Fruit fly (Drosophila melanogaster) whole organism, embryonic: ENCODE results near the gene se.

Source experiments
- Adf1 ChIP-seq: fragments of 200-800 bp; sonication (Bioruptor generic); IDR thresholded peaks from 2 replicates; pipeline ENCODE4 v1.3.6; 2022; ENCODE audit warnings: missing biosample characterization, missing genetic modification characterization
- B-H2 ChIP-seq: fragments of 200-800 bp; sonication (Bioruptor generic); optimal IDR thresholded peaks from 2 replicates; lab custom pipeline; 2018; ENCODE audit warnings: missing biosample characterization, mild to moderate bottlenecking, missing genetic modification characterization
- CG10979 ChIP-seq: fragments of 200-800 bp; sonication (Bioruptor generic); optimal IDR thresholded peaks from 2 replicates; lab custom pipeline; 2018; ENCODE audit warnings: missing biosample characterization, mild to moderate bottlenecking, missing genetic modification characterization, moderate library complexity
- CG12104 ChIP-seq: fragments of 200-800 bp; sonication (Bioruptor generic); optimal IDR thresholded peaks from 3 replicates; lab custom pipeline; 2016; ENCODE audit warnings: missing biosample characterization, missing genetic modification characterization
- CG13894 ChIP-seq: fragments of 200-800 bp; sonication (Bioruptor generic); optimal IDR thresholded peaks from 3 replicates; lab custom pipeline; 2018; ENCODE audit warnings: missing biosample characterization, mild to moderate bottlenecking, missing genetic modification characterization, moderate library complexity
- CG18599 ChIP-seq: fragments of 200-800 bp; sonication (Bioruptor generic); optimal IDR thresholded peaks from 3 replicates; lab custom pipeline; 2017; ENCODE audit warnings: missing biosample characterization, missing genetic modification characterization, mild to moderate bottlenecking, moderate library complexity, missing genetic modification reagents
- CG31224 ChIP-seq: fragments of 200-800 bp; sonication (Bioruptor generic); IDR thresholded peaks from 2 replicates; pipeline ENCODE4 v1.3.6; 2022; ENCODE audit warnings: missing biosample characterization, missing genetic modification characterization
- CG32767 ChIP-seq: fragments of 200-800 bp; sonication (Bioruptor generic); IDR thresholded peaks from 2 replicates; pipeline ENCODE4 v1.3.6; 2022; ENCODE audit warnings: missing biosample characterization, missing genetic modification characterization
- CG4820 ChIP-seq: fragments of 200-800 bp; sonication (Bioruptor generic); optimal IDR thresholded peaks from 3 replicates; lab custom pipeline; 2016; ENCODE audit warnings: missing biosample characterization, missing genetic modification characterization
- CG5180 ChIP-seq: fragments of 200-800 bp; sonication (Bioruptor generic); optimal IDR thresholded peaks from 3 replicates; lab custom pipeline; 2017; ENCODE audit warnings: missing biosample characterization, missing genetic modification characterization, mild to moderate bottlenecking, moderate library complexity, missing genetic modification reagents
- CG8359 ChIP-seq: fragments of 200-800 bp; sonication (Bioruptor generic); optimal IDR thresholded peaks from 2 replicates; lab custom pipeline; 2017; ENCODE audit warnings: missing biosample characterization, mild to moderate bottlenecking, missing genetic modification characterization, borderline replicate concordance
- Fer1 ChIP-seq: fragments of 200-800 bp; sonication (Bioruptor generic); optimal IDR thresholded peaks from 2 replicates; lab custom pipeline; 2017; ENCODE audit warnings: missing biosample characterization, mild to moderate bottlenecking, missing genetic modification characterization
- HHEX ChIP-seq: fragments of 200-800 bp; sonication (Bioruptor generic); optimal IDR thresholded peaks from 3 replicates; lab custom pipeline; 2017; ENCODE audit warnings: missing biosample characterization, mild to moderate bottlenecking, missing genetic modification characterization, missing genetic modification reagents
- HmgZ ChIP-seq: fragments of 200-800 bp; sonication (Bioruptor generic); optimal IDR thresholded peaks from 2 replicates; lab custom pipeline; 2018; ENCODE audit warnings: missing biosample characterization, mild to moderate bottlenecking, missing genetic modification characterization
- MBD-R2 ChIP-seq: fragments of 200-800 bp; sonication (Bioruptor generic); IDR thresholded peaks from 2 replicates; pipeline ENCODE4 v1.3.6; 2022; ENCODE audit warnings: missing biosample characterization, missing genetic modification characterization
- Max ChIP-seq: fragments of 200-800 bp; sonication (Bioruptor generic); optimal IDR thresholded peaks from 2 replicates; lab custom pipeline; 2016; ENCODE audit warnings: missing biosample characterization, mild to moderate bottlenecking, missing genetic modification characterization
- Oaz ChIP-seq: fragments of 200-800 bp; sonication (Bioruptor generic); IDR thresholded peaks from 2 replicates; pipeline ENCODE4 v1.3.6; 2022; ENCODE audit warnings: missing biosample characterization, missing genetic modification characterization
- Optix ChIP-seq: fragments of 200-800 bp; sonication (Bioruptor generic); IDR thresholded peaks from 3 replicates; pipeline ENCODE4 v1.3.6; 2022; ENCODE audit warnings: missing biosample characterization, missing genetic modification characterization
- ase ChIP-seq: fragments of 200-800 bp; sonication (Bioruptor generic); IDR thresholded peaks from 3 replicates; pipeline ENCODE4 v1.3.6; 2022; ENCODE audit warnings: missing biosample characterization, missing genetic modification characterization
- ash1 ChIP-seq: fragments of 200-800 bp; sonication (Bioruptor generic); optimal IDR thresholded peaks from 2 replicates; lab custom pipeline; 2018; ENCODE audit warnings: missing biosample characterization, mild to moderate bottlenecking, missing genetic modification characterization
- cato ChIP-seq: fragments of 200-800 bp; sonication (Bioruptor generic); optimal IDR thresholded peaks from 2 replicates; lab custom pipeline; 2016; ENCODE audit warnings: missing biosample characterization, missing genetic modification characterization, borderline replicate concordance
- crc ChIP-seq: fragments of 200-800 bp; sonication (Bioruptor generic); optimal IDR thresholded peaks from 2 replicates; lab custom pipeline; 2016; ENCODE audit warnings: missing biosample characterization, missing genetic modification characterization
- disco-r ChIP-seq: fragments of 200-800 bp; sonication (Bioruptor generic); optimal IDR thresholded peaks from 2 replicates; lab custom pipeline; 2016; ENCODE audit warnings: missing biosample characterization, missing genetic modification characterization
- fd3F ChIP-seq: fragments of 200-800 bp; sonication (Bioruptor generic); optimal IDR thresholded peaks from 2 replicates; lab custom pipeline; 2018; ENCODE audit warnings: missing biosample characterization, mild to moderate bottlenecking, missing genetic modification characterization, moderate library complexity
- ftz-f1 ChIP-seq: fragments of 200-800 bp; sonication (Bioruptor generic); optimal IDR thresholded peaks from 2 replicates; lab custom pipeline; 2016; ENCODE audit warnings: missing biosample characterization, missing genetic modification characterization
- gem ChIP-seq: fragments of 200-800 bp; sonication (Bioruptor generic); optimal IDR thresholded peaks from 2 replicates; lab custom pipeline; 2019; ENCODE audit warnings: missing biosample characterization, mild to moderate bottlenecking, missing genetic modification characterization, moderate library complexity
- gfzf ChIP-seq: fragments of 200-800 bp; sonication (Bioruptor generic); optimal IDR thresholded peaks from 2 replicates; lab custom pipeline; 2016; ENCODE audit warnings: missing biosample characterization, mild to moderate bottlenecking, missing genetic modification characterization, moderate library complexity
- jigr1 ChIP-seq: fragments of 200-800 bp; sonication (Bioruptor generic); IDR thresholded peaks from 3 replicates; pipeline ENCODE4 v1.3.6; 2022; ENCODE audit warnings: missing biosample characterization, missing genetic modification characterization
- org-1 ChIP-seq: fragments of 200-800 bp; sonication (Bioruptor generic); optimal IDR thresholded peaks from 2 replicates; lab custom pipeline; 2017; ENCODE audit warnings: missing biosample characterization, missing genetic modification characterization
- pfk ChIP-seq: fragments of 200-800 bp; sonication (Bioruptor generic); optimal IDR thresholded peaks from 2 replicates; lab custom pipeline; 2018; ENCODE audit warnings: missing biosample characterization, mild to moderate bottlenecking, missing genetic modification characterization, moderate library complexity
- psq ChIP-seq: fragments of 200-800 bp; sonication (Bioruptor generic); optimal IDR thresholded peaks from 2 replicates; lab custom pipeline; 2017; ENCODE audit warnings: missing biosample characterization, missing genetic modification characterization
- stc ChIP-seq: fragments of 200-800 bp; sonication (Bioruptor generic); IDR thresholded peaks from 2 replicates; pipeline ENCODE4 v1.3.6; 2022; ENCODE audit warnings: missing biosample characterization, missing genetic modification characterization
- tll ChIP-seq, 2 experiments: fragments of 200-800 bp in 1 of 2; fragments of >200 bp in 1 of 2; sonication (Bioruptor generic) in 1 of 2; optimal IDR thresholded peaks; 2 replicates each; lab custom pipeline; 2017 to 2019; ENCODE audit warnings: missing biosample characterization in 2 of 2, missing genetic modification characterization in 2 of 2, mild to moderate bottlenecking in 1 of 2, moderate library complexity in 1 of 2
- vnd ChIP-seq: fragments of 200-800 bp; sonication (Bioruptor generic); IDR thresholded peaks from 3 replicates; pipeline ENCODE4 v1.3.6; 2022; ENCODE audit warnings: missing biosample characterization, missing genetic modification characterization; ENCODE audit not compliant: partially characterized antibody
- zf30C ChIP-seq: fragments of 200-800 bp; sonication (Bioruptor generic); optimal IDR thresholded peaks from 3 replicates; lab custom pipeline; 2018; ENCODE audit warnings: missing biosample characterization, mild to moderate bottlenecking, missing genetic modification characterization
- zfh2 ChIP-seq: fragments of 200-800 bp; sonication (Bioruptor generic); optimal IDR thresholded peaks from 2 replicates; lab custom pipeline; 2016; ENCODE audit warnings: missing biosample characterization, missing genetic modification characterization

The se gene

DNA sequence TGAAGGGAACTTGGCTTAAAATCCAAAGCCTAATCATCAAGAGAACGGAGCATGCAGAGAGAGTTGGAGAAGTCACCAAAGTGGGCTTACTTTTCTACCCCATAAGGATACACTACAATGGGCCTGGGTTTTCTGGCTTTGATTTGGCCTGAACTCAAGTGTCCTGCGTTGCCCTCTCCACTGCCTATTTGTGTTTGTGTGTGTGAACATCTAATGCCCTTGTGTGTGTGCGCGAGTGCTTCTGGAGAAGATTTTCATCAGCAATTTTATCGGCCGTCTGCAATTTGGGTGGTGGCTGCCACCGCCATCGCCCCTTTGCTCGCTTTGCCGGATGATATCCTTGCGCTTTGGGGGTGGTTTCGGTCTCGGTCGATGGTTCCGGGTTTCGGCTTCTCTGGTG lies 40.3 kb downstream of the se start (continued):
- TF ChIP-seq CG8359 = no peak
- TF ChIP-seq disco-r (GFP tag; lab: Kevin White, UChicago) = no peak
- no peak for TF ChIP-seq org-1 (GFP tag; lab: Kevin White, UChicago)
- no peak for TF ChIP-seq gem (tag; lab: Kevin White, UChicago)
- TF ChIP-seq Oaz (GFP tag; lab: Robert Waterston, UW) = no peak
- TF ChIP-seq fd3F (GFP tag; lab: Kevin White, UChicago) = no peak
- TF ChIP-seq stc (GFP tag; lab: Robert Waterston, UW) = no peak
- TF ChIP-seq gfzf (GFP tag; lab: Kevin White, UChicago) = no peak
- no peak for TF ChIP-seq cato (GFP tag; lab: Kevin White, UChicago)
- no peak for TF ChIP-seq Adf1 (GFP tag; lab: Robert Waterston, UW)
- TF ChIP-seq B-H2 (GFP tag; lab: Kevin White, UChicago) = no peak
- no peak for TF ChIP-seq CG4820 (GFP tag; lab: Kevin White, UChicago)
- TF ChIP-seq Fer1 (GFP tag; lab: Kevin White, UChicago) = no peak
- TF ChIP-seq ftz-f1 (GFP tag; lab: Kevin White, UChicago) = no peak
- no peak for TF ChIP-seq crc (GFP tag; lab: Kevin White, UChicago)
- no peak for TF ChIP-seq CG10979
- no peak for TF ChIP-seq HHEX
- TF ChIP-seq psq (GFP tag; lab: Kevin White, UChicago) = no peak
- no peak for TF ChIP-seq vnd (GFP tag; lab: Robert Waterston, UW)
- no peak for TF ChIP-seq ase (GFP tag; lab: Robert Waterston, UW)
- TF ChIP-seq jigr1 (GFP tag; lab: Robert Waterston, UW) = no peak
- TF ChIP-seq CG32767 (GFP tag; lab: Robert Waterston, UW) = no peak
- no peak for TF ChIP-seq ash1 (GFP tag; lab: Kevin White, UChicago)
- TF ChIP-seq HmgZ = no peak
- no peak for TF ChIP-seq pfk (GFP tag; lab: Kevin White, UChicago)
- no peak for TF ChIP-seq tll (GFP tag; optimal IDR thresholded peaks at IDR 0.05; lab: Kevin White, UChicago)
- TF ChIP-seq Max (GFP tag; lab: Kevin White, UChicago) = no peak
- no peak for TF ChIP-seq CG5180 (GFP tag; lab: Kevin White, UChicago)
- TF ChIP-seq CG13894 (tag; lab: Kevin White, UChicago) = no peak
- 0 out of 2 replicates have a peak, but pooled peaks have one; percentile 12 for TF ChIP-seq MBD-R2 (GFP tag; lab: Robert Waterston, UW)
- no peak for TF ChIP-seq zf30C (GFP tag; lab: Kevin White, UChicago)
- TF ChIP-seq CG31224 (GFP tag; lab: Robert Waterston, UW) = no peak
- no peak for TF ChIP-seq CG12104
- no peak for TF ChIP-seq Optix (GFP tag; lab: Robert Waterston, UW)
- no peak for TF ChIP-seq CG18599 (GFP tag; lab: Kevin White, UChicago)
- TF ChIP-seq zfh2 (GFP tag; lab: Kevin White, UChicago) = no peak
